Worm (Caenorhabditis elegans): Measurements from ENCODE around the gene F52C6.4.

F52C6.4 gene

DNA sequence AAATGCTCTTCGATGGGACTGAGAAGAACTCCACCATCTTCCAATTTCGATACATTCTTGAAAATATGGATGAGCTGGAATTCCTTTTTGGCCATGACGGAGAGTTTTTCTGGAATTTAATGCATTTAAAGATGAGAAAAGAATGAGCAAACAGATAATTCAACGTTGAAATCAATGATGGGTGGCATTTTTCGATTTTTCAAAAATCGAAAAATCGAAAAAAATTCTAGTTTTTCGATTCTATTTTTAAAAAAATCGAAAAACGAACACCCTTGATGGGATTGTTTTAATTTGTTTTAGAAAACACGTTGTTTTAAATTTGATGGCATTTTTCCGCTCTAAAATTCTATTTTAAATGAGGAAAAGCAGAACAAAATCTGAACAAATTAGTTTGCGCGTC is 10.2 kb upstream of the F52C6.4 start, which contains the start of gene math-31:
Gene math-31, minus strand, starts transcription at position 101 of the 400 bp plus-strand sequence.
- no peak for TF ChIP-seq tbx-11 (GFP tag; IDR thresholded peaks at IDR 0.05)

DNA sequence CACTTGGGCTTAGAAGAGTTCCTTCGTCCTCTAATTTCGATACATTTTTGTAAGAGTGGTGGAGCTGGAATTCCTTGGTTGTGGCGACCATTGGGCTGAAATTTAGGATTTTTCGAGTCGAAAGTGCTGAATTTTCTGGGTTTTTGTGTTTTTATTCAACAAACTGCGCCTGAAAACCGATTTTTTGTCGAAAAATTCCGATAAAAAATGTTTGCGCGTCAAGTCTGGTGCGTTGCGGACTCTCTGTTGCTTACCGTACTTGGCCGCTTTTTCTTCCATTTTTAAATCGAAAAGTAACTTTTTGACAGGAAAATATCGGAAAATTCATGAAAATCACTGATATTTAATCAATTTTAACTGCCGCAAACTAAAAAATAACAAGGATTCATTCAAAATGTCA is 5.1 kb upstream of the F52C6.4 start, which contains the start of gene bath-4:
Gene bath-4, minus strand, starts transcription at position 101 of the 400 bp plus-strand sequence.
- TF ChIP-seq scrt-1 (GFP tag; IDR thresholded peaks at IDR 0.05) (no peak), sea-1 (GFP tag; conservative IDR thresholded peaks at IDR 0.05) (no peak), tbx-11 (GFP tag; IDR thresholded peaks at IDR 0.05) (no peak)

DNA sequence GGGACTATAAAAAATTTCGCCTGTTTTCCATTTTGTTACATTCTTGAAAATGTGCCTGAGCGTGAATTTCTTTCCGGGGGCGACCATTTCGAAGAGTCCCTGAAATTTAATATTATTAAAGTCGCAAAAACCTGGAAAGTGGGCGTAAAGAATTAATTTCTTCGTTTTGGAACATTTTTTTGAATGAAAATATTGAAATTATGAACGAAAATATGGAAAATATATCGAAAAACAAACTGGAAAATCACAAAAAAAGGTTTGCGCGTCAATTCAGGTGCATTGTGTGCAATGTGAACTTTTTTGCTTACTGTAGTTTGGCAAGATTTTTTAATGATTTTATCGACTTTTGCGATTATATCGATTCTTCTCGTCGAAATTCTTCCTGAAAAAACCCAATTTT is 1.9 kb upstream of the F52C6.4 start, which contains the start of gene bath-7:
Gene bath-7, minus strand, starts transcription at position 101 of the 400 bp plus-strand sequence.
- no peak for TF ChIP-seq B0310.2 (tag; optimal IDR thresholded peaks at IDR 0.05)
- no peak for TF ChIP-seq scrt-1 (GFP tag; IDR thresholded peaks at IDR 0.05)
- TF ChIP-seq hnd-1 (tag; optimal IDR thresholded peaks at IDR 0.05) = no peak
- TF ChIP-seq ama-1 (optimal IDR thresholded peaks at IDR 0.05) = no peak
- no peak for TF ChIP-seq sea-1 (GFP tag; conservative IDR thresholded peaks at IDR 0.05)

DNA sequence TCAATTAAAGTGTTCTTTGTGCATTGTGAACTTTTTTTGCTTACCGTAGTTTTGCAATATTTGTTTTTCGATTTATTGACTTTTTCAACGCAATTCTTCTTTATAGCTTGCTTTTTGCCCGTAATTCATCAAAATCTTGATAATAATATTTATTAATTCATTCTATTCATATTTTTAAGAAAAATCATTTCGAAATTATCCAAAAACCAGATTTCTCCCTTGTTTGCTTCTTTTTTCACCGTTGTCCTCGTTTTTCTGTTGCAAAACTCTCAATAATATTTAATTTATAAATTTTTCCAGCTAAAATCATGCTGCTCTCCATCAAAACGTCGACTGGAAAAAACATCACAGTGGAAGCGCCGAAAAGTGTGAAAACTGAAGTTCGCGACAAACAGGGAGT is 1.5 kb downstream of the F52C6.4 start, which contains the start of gene F52C6.3:
Gene F52C6.3, plus strand, starts transcription at position 301 of the 400 bp plus-strand sequence.
- TF ChIP-seq ceh-13 (GFP tag; optimal IDR thresholded peaks at IDR 0.05) (no peak), F13C5.2 (tag; optimal IDR thresholded peaks at IDR 0.05) (no peak), hmg-4 (GFP tag; optimal IDR thresholded peaks at IDR 0.05) (no peak), flt-1 (GFP tag; IDR thresholded peaks at IDR 0.05) (no peak), ets-7 (tag; optimal IDR thresholded peaks at IDR 0.05) (no peak), sea-1 (GFP tag; conservative IDR thresholded peaks at IDR 0.05) (no peak), aly-1 (tag; optimal IDR thresholded peaks at IDR 0.05) (no peak), ama-1 (optimal IDR thresholded peaks at IDR 0.05) (no peak), scrt-1 (GFP tag; IDR thresholded peaks at IDR 0.05) (no peak), tbx-11 (GFP tag; IDR thresholded peaks at IDR 0.05) (no peak), B0310.2 (tag; optimal IDR thresholded peaks at IDR 0.05) (no peak)

ce11 chrII:1926162-1926561 is 3.2 kb downstream of the F52C6.4 start, which contains the start of gene F52C6.2:
Gene F52C6.2, plus strand, starts transcription at chrII:1926462.
- TF ChIP-seq pes-1 (GFP tag; IDR thresholded peaks at IDR 0.05) = no peak
- no peak for TF ChIP-seq aly-1 (tag; optimal IDR thresholded peaks at IDR 0.05)

DNA sequence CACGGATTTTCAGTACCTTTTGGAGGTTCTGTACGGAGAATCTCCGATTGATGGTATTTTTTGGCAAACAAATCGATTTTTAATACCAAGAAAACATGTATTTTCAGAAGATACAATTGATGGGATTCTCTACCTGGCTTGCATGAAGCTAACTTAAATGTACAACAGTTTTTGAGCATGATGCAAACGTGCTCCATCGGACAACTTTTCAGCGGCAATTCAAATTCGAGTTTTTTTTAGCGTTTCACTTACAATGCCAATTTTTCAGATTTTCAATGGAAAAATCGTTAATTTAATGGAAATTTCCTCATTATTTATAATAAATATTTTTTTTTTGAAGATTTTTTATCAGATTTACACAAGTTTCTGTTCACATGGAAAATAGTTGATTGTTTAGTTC is 5.6 kb downstream of the F52C6.4 start:
- TF ChIP-seq ets-7 (tag; optimal IDR thresholded peaks at IDR 0.05) (no peak), hmbx-1 (tag; optimal IDR thresholded peaks at IDR 0.05) (no peak), ceh-13 (GFP tag; optimal IDR thresholded peaks at IDR 0.05) (no peak), tbx-37 (GFP tag; conservative IDR thresholded peaks at IDR 0.05) (no peak), hnd-1 (tag; optimal IDR thresholded peaks at IDR 0.05) (no peak), tra-4 (tag; optimal IDR thresholded peaks at IDR 0.05) (no peak), sea-1 (GFP tag; conservative IDR thresholded peaks at IDR 0.05) (no peak), aly-1 (tag; optimal IDR thresholded peaks at IDR 0.05) (no peak), B0310.2 (tag; optimal IDR thresholded peaks at IDR 0.05) (no peak), ama-1 (optimal IDR thresholded peaks at IDR 0.05) (no peak), tbx-11 (GFP tag; IDR thresholded peaks at IDR 0.05) (no peak), hmg-4 (GFP tag; optimal IDR thresholded peaks at IDR 0.05) (no peak), scrt-1 (GFP tag; IDR thresholded peaks at IDR 0.05) (no peak), pes-1 (GFP tag; IDR thresholded peaks at IDR 0.05) (no peak)

DNA sequence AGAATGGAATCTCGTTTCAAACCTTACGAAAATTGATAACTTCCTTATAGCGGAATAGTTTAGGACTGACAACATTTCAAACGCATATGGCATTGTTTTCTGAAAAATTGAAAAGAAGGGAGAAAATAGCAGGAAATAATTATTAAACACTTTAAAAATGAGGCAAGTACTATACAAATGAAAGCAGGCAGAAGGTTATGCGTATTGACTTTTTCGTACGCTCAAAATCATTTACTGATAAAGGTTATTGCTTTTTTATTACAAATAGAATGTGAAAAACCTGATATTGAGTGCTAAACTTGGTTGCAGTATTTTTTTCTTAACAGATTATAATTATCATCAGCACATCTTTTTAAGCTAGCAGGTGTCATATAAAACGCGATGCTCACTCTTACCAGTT is 16.7 kb downstream of the F52C6.4 start, which contains the start of gene ZK250.13:
Gene ZK250.13, minus strand, starts transcription at position 101 of the 400 bp plus-strand sequence.
- no peak for TF ChIP-seq ceh-13 (GFP tag; optimal IDR thresholded peaks at IDR 0.05)
- TF ChIP-seq F13C5.2 (tag; optimal IDR thresholded peaks at IDR 0.05) = no peak
- no peak for TF ChIP-seq scrt-1 (GFP tag; IDR thresholded peaks at IDR 0.05)
- no peak for TF ChIP-seq hmbx-1 (tag; optimal IDR thresholded peaks at IDR 0.05)
- no peak for TF ChIP-seq B0310.2 (tag; optimal IDR thresholded peaks at IDR 0.05)
- TF ChIP-seq tbx-37 (GFP tag; conservative IDR thresholded peaks at IDR 0.05) = no peak
- no peak for TF ChIP-seq flt-1 (GFP tag; IDR thresholded peaks at IDR 0.05)
- no peak for TF ChIP-seq tra-4 (tag; optimal IDR thresholded peaks at IDR 0.05)

- TF ChIP-seq ama-1 (optimal IDR thresholded peaks at IDR 0.05) = no peak
- no peak for TF ChIP-seq pes-1 (GFP tag; IDR thresholded peaks at IDR 0.05)
Observed at ce11 chrII:1945093-1945492, 22.2 kb downstream of the F52C6.4 start, which contains the start of gene ZK250.14. Gene ZK250.14, minus strand, starts transcription at chrII:1945193.

DNA sequence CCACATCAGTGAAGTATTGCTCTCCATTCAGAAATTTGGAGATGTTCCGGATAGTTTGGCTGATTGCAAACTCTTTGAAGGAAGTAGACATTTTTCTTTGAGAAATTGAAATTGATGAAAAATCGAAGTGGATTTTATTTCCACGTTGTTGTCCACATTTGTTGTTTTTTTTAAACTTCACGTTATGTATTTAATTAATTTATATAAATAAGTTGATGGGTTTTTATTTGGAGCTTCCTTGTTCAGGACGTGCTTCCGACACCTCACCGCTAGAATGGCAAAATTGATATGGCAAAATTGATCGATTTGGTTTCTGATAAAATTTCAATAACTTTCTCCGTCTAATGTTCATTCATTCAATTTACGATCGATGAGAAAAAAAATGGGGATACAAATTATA is 23.5 kb downstream of the F52C6.4 start, which contains the start of gene math-48:
Gene math-48, minus strand, starts transcription at position 101 of the 400 bp plus-strand sequence.
- no peak for TF ChIP-seq tra-4 (tag; optimal IDR thresholded peaks at IDR 0.05)
- no peak for TF ChIP-seq sea-1 (GFP tag; conservative IDR thresholded peaks at IDR 0.05)
- TF ChIP-seq aly-1 (tag; optimal IDR thresholded peaks at IDR 0.05) = no peak
- no peak for TF ChIP-seq ceh-36 (tag; optimal IDR thresholded peaks at IDR 0.05)
- no peak for TF ChIP-seq hmg-4 (GFP tag; optimal IDR thresholded peaks at IDR 0.05)
- TF ChIP-seq ama-1 (optimal IDR thresholded peaks at IDR 0.05) = no peak
- no peak for TF ChIP-seq scrt-1 (GFP tag; IDR thresholded peaks at IDR 0.05)
- no peak for TF ChIP-seq pes-1 (GFP tag; IDR thresholded peaks at IDR 0.05)
- no peak for TF ChIP-seq F13C5.2 (tag; optimal IDR thresholded peaks at IDR 0.05)
- no peak for TF ChIP-seq B0310.2 (tag; optimal IDR thresholded peaks at IDR 0.05)
- TF ChIP-seq tbx-11 (GFP tag; IDR thresholded peaks at IDR 0.05) = no peak
- TF ChIP-seq tbx-37 (GFP tag; conservative IDR thresholded peaks at IDR 0.05) = no peak
- TF ChIP-seq hnd-1 (tag; optimal IDR thresholded peaks at IDR 0.05) = no peak
- no peak for TF ChIP-seq hmbx-1 (tag; optimal IDR thresholded peaks at IDR 0.05)
- TF ChIP-seq flt-1 (GFP tag; IDR thresholded peaks at IDR 0.05) = no peak
